Fruit fly (Drosophila melanogaster): ENCODE data around the gene CG9921.

CG9921 gene

DNA sequence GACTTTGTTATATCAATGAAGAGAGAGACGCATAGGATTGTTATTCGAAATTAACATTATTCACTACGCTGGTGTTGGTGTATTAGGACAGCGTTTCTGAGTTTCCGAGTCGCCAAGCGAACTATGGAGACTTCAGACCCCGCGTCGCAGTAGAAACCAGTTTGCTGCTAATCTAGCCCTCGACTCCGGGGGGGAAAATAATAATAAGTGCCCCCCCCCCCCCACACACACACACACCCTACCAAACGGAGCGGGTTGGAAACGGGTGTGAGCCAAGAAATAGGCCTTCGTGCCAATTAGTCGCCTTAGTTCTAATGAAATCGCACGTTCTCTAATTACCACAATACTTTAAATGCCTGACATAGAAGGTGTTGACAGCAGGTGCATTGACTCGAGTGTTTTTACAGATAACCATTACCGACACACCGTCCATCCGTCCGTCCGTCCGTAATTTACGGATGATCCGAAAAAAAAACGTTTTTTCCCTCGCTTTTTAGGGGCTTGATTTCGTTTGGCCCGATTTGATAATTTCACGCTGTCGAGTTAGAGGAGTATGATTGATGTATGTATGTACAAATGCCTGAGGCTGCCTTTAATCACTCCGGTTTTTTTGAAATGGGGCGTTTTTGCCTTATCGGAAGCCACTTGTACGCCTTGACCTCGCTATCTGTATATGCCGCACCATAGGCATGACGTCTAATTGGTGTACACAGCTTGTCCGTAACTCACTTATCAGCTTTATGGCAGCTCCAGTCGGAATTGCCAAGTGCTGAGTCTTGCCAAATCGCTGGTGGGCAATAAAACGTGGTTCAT lies 51.5 kb downstream of the CG9921 start (continued):
- no peak for TF ChIP-seq CG11247 (GFP tag; IDR thresholded peaks at IDR 0.05)
- no peak for TF ChIP-seq wdn (GFP tag; IDR thresholded peaks at IDR 0.05)
- peak; percentile 39 for TF ChIP-seq ftz-f1 (GFP tag; optimal IDR thresholded peaks at IDR 0.05)
- no peak for TF ChIP-seq CG10979 (tag; optimal IDR thresholded peaks at IDR 0.05)
- TF ChIP-seq ro (GFP tag; IDR thresholded peaks at IDR 0.05): no peak
- TF ChIP-seq Taf1 (GFP tag; IDR thresholded peaks at IDR 0.05): no peak
- no peak for TF ChIP-seq sisA (GFP tag; IDR thresholded peaks at IDR 0.05)
- peak; percentile 62 for TF ChIP-seq Hey (tag; optimal IDR thresholded peaks at IDR 0.05)
- TF ChIP-seq CG1529 (GFP tag; optimal IDR thresholded peaks at IDR 0.05): no peak
- no peak for TF ChIP-seq MBD-R2 (GFP tag; IDR thresholded peaks at IDR 0.05)
- TF ChIP-seq cato (GFP tag; optimal IDR thresholded peaks at IDR 0.05; ENCODE audit: borderline replicate concordance): no peak
- no peak for TF ChIP-seq CG10959 (GFP tag; IDR thresholded peaks at IDR 0.05)
- peak; percentile 73 for TF ChIP-seq sqz (GFP tag; optimal IDR thresholded peaks at IDR 0.05)
- TF ChIP-seq CG15011 (GFP tag; optimal IDR thresholded peaks at IDR 0.05): no peak
- TF ChIP-seq NC2β (GFP tag; optimal IDR thresholded peaks at IDR 0.05): no peak
- TF ChIP-seq rib (GFP tag; IDR thresholded peaks at IDR 0.05): peak; percentile 63
- no peak for TF ChIP-seq CG5180 (GFP tag; optimal IDR thresholded peaks at IDR 0.05)
- no peak for TF ChIP-seq luna (GFP tag; optimal IDR thresholded peaks at IDR 0.05)
- no peak for TF ChIP-seq Side (GFP tag; optimal IDR thresholded peaks at IDR 0.05)
- TF ChIP-seq CG30020 (tag; optimal IDR thresholded peaks at IDR 0.05): no peak
- no peak for TF ChIP-seq CG6654 (GFP tag; optimal IDR thresholded peaks at IDR 0.05)
- TF ChIP-seq CG12769 (tag; optimal IDR thresholded peaks at IDR 0.05): peak; percentile 42
- TF ChIP-seq chm (GFP tag; IDR thresholded peaks at IDR 0.05): no peak
- TF ChIP-seq CG15601 (tag; optimal IDR thresholded peaks at IDR 0.05): no peak
- TF ChIP-seq dmrt11E (tag; optimal IDR thresholded peaks at IDR 0.05): no peak
- TF ChIP-seq E2f1 (GFP tag; IDR thresholded peaks at IDR 0.05): no peak
- no peak for TF ChIP-seq jumu (GFP tag; optimal IDR thresholded peaks at IDR 0.05)
- TF ChIP-seq HLH3B (GFP tag; IDR thresholded peaks at IDR 0.05): no peak
- peak; percentile 97 for TF ChIP-seq sug (tag; optimal IDR thresholded peaks at IDR 0.05)
- TF ChIP-seq dimm (GFP tag; IDR thresholded peaks at IDR 0.05): no peak
- TF ChIP-seq HLH4C (GFP tag; IDR thresholded peaks at IDR 0.05; ENCODE audit: partially characterized antibody): no peak
- no peak for TF ChIP-seq zfh1 (GFP tag; IDR thresholded peaks at IDR 0.05)
- no peak for TF ChIP-seq CG17385 (GFP tag; optimal IDR thresholded peaks at IDR 0.05)
- TF ChIP-seq H2.0 (GFP tag; IDR thresholded peaks at IDR 0.05): no peak
- TF ChIP-seq CG14667 (GFP tag; IDR thresholded peaks at IDR 0.05): no peak
- TF ChIP-seq cwo (GFP tag; optimal IDR thresholded peaks at IDR 0.05): peak; percentile 43
- TF ChIP-seq CG18262 (tag; optimal IDR thresholded peaks at IDR 0.05): no peak
- no peak for TF ChIP-seq CG15696 (tag; optimal IDR thresholded peaks at IDR 0.05)
- TF ChIP-seq CG14965 (GFP tag; optimal IDR thresholded peaks at IDR 0.05; ENCODE audit: borderline replicate concordance): no peak
- peak; percentile 69 for TF ChIP-seq Med (GFP tag)
- no peak for TF ChIP-seq PHDP (tag; optimal IDR thresholded peaks at IDR 0.05)
- no peak for TF ChIP-seq pb (GFP tag; optimal IDR thresholded peaks at IDR 0.05)
- TF ChIP-seq CG31441 (GFP tag; IDR thresholded peaks at IDR 0.05): no peak
- no peak for TF ChIP-seq CG8089 (GFP tag; optimal IDR thresholded peaks at IDR 0.05)
- no peak for TF ChIP-seq tx (GFP tag; optimal IDR thresholded peaks at IDR 0.05)
- no peak for TF ChIP-seq CG7928 (GFP tag; optimal IDR thresholded peaks at IDR 0.05)
- TF ChIP-seq ttk (GFP tag; IDR thresholded peaks at IDR 0.05): no peak
- peak; percentile 27 for TF ChIP-seq Vsx1 (GFP tag; optimal IDR thresholded peaks at IDR 0.05)
- TF ChIP-seq zf30C (GFP tag; optimal IDR thresholded peaks at IDR 0.05): no peak
- TF ChIP-seq tll (GFP tag; optimal IDR thresholded peaks at IDR 0.05): no peak
